Worm (Caenorhabditis elegans) whole organism, L4 larva: ENCODE measurements around the gene fbxb-9.

ENCODE experiments used
- F10B5.3 ChIP-seq: sonication (generic microtip); optimal IDR thresholded peaks from 2 replicates; lab custom pipeline; 2016; ENCODE audit warnings: mild to moderate bottlenecking, missing genetic modification characterization, missing compliant biosample characterization
- F37D6.2 ChIP-seq: sonication (generic microtip); optimal IDR thresholded peaks from 2 replicates; lab custom pipeline; 2016; ENCODE audit warnings: mild to moderate bottlenecking, missing genetic modification characterization, missing compliant biosample characterization
- F49E8.2 ChIP-seq: sonication (generic microtip); optimal IDR thresholded peaks from 2 replicates; lab custom pipeline; 2016; ENCODE audit warnings: missing compliant biosample characterization, mild to moderate bottlenecking, missing genetic modification characterization, borderline replicate concordance
- R02D3.7 ChIP-seq: fragments of 150-350 bp; sonication (generic microtip); optimal IDR thresholded peaks from 3 replicates; lab custom pipeline; 2014; ENCODE audit warnings: missing biosample characterization, missing genetic modification characterization
- T20F7.1 ChIP-seq: fragments of 200-800 bp; sonication (Bioruptor generic); optimal IDR thresholded peaks from 2 replicates; lab custom pipeline; 2018; ENCODE audit warnings: mild to moderate bottlenecking, missing genetic modification characterization, missing compliant biosample characterization
- Y105C5A.15 ChIP-seq: fragments of 200-800 bp; sonication (Bioruptor generic); IDR thresholded peaks from 2 replicates; pipeline ENCODE4 v1.3.6; 2022; ENCODE audit warnings: missing genetic modification characterization, missing compliant biosample characterization
- Y75B8A.6 ChIP-seq: fragments of 200-800 bp; sonication (Bioruptor generic); IDR thresholded peaks from 2 replicates; pipeline ENCODE4 v1.3.6; 2022; ENCODE audit warnings: missing genetic modification reagents, missing genetic modification characterization, missing compliant biosample characterization
- ZK337.2 ChIP-seq: fragments of 200-800 bp; sonication (Bioruptor generic); IDR thresholded peaks from 2 replicates; pipeline ENCODE4 v1.3.6; 2022; ENCODE audit warnings: missing genetic modification reagents, missing genetic modification characterization, missing compliant biosample characterization
- ZK546.5 ChIP-seq, 2 experiments: sonication (generic microtip); optimal IDR thresholded peaks; 2 replicates each; lab custom pipeline; 2017; ENCODE audit warnings: missing biosample characterization in 2 of 2, missing genetic modification characterization in 2 of 2
- ama-1 ChIP-seq: fragments of 150-350 bp; optimal IDR thresholded peaks from 2 replicates; lab custom pipeline; 2014; ENCODE audit warnings: inconsistent platforms, mixed read lengths
- ceh-32 ChIP-seq: sonication (generic microtip); optimal IDR thresholded peaks from 2 replicates; lab custom pipeline; 2016; ENCODE audit warnings: mild to moderate bottlenecking, missing genetic modification characterization, missing compliant biosample characterization; ENCODE audit not compliant: poor library complexity
- ceh-44 ChIP-seq: fragments of 200-800 bp; sonication (Bioruptor generic); IDR thresholded peaks from 2 replicates; pipeline ENCODE4 v1.3.6; 2022; ENCODE audit warnings: missing genetic modification reagents, missing genetic modification characterization, missing compliant biosample characterization
- ceh-82 ChIP-seq: sonication (generic microtip); optimal IDR thresholded peaks from 2 replicates; lab custom pipeline; 2017; ENCODE audit warnings: missing biosample characterization, missing genetic modification characterization
- ctbp-1 ChIP-seq: fragments of 200-800 bp; sonication (Bioruptor generic); IDR thresholded peaks from 2 replicates; pipeline ENCODE4 v1.3.6; 2022; ENCODE audit warnings: missing genetic modification reagents, missing genetic modification characterization, missing compliant biosample characterization
- daf-16 ChIP-seq, 3 experiments: sonication (generic microtip); optimal IDR thresholded peaks; 2 replicates each; lab custom pipeline; 2016 to 2017; ENCODE audit warnings: missing genetic modification characterization in 3 of 3, missing genetic modification reagents in 3 of 3, mild to moderate bottlenecking in 2 of 3, missing compliant biosample characterization in 2 of 3, missing biosample characterization in 1 of 3, moderate library complexity in 1 of 3
- dve-1 ChIP-seq: sonication (generic microtip); optimal IDR thresholded peaks from 2 replicates; lab custom pipeline; 2017; ENCODE audit warnings: antibody characterized with exemption, mild to moderate bottlenecking, missing genetic modification characterization, missing compliant biosample characterization; ENCODE audit not compliant: insufficient read depth
- fkh-10 ChIP-seq: fragments of 150-350 bp; optimal IDR thresholded peaks from 2 replicates; lab custom pipeline; 2014; ENCODE audit warnings: missing biosample characterization, missing genetic modification reagents, missing genetic modification characterization
- jun-1 ChIP-seq: fragments of 150-350 bp; optimal IDR thresholded peaks from 2 replicates; lab custom pipeline; 2014; ENCODE audit warnings: missing biosample characterization, missing genetic modification reagents, missing genetic modification characterization
- lin-13 ChIP-seq: fragments of 150-350 bp; optimal IDR thresholded peaks from 2 replicates; lab custom pipeline; 2014; ENCODE audit warnings: missing biosample characterization, missing genetic modification reagents, missing genetic modification characterization
- lin-29 ChIP-seq: fragments of 200-800 bp; sonication (Bioruptor generic); IDR thresholded peaks from 2 replicates; pipeline ENCODE4 v1.3.6; 2022; ENCODE audit warnings: missing genetic modification reagents, missing genetic modification characterization, missing compliant biosample characterization
- lir-3 ChIP-seq: sonication (generic microtip); optimal IDR thresholded peaks from 2 replicates; lab custom pipeline; 2016; ENCODE audit warnings: mild to moderate bottlenecking, missing genetic modification characterization, missing compliant biosample characterization
- lsy-2 ChIP-seq, 2 experiments: fragments of 150-350 bp in 1 of 2; sonication (generic microtip) in 1 of 2; optimal IDR thresholded peaks; 2 replicates each; lab custom pipeline; 2014 to 2017; ENCODE audit warnings: missing biosample characterization in 2 of 2, missing genetic modification characterization in 2 of 2
- madf-5 ChIP-seq, 2 experiments: fragments of 200-800 bp; sonication (Bioruptor generic); IDR thresholded peaks; 2 replicates each; pipeline ENCODE4 v1.3.6; 2022; ENCODE audit warnings: missing compliant biosample characterization in 2 of 2, missing genetic modification characterization in 2 of 2
- madf-9 ChIP-seq: fragments of 200-800 bp; sonication (Bioruptor generic); conservative IDR thresholded peaks from 2 replicates; pipeline ENCODE4 v1.3.6; 2022; ENCODE audit warnings: missing genetic modification reagents, missing genetic modification characterization, missing compliant biosample characterization
- mxl-2 ChIP-seq: fragments of 200-800 bp; sonication (Bioruptor generic); conservative IDR thresholded peaks from 2 replicates; pipeline ENCODE4 v1.3.6; 2022; ENCODE audit warnings: missing genetic modification reagents, missing genetic modification characterization, missing compliant biosample characterization
- mxl-3 ChIP-seq: fragments of 200-800 bp; sonication (Bioruptor generic); optimal IDR thresholded peaks from 2 replicates; lab custom pipeline; 2018; ENCODE audit warnings: mild to moderate bottlenecking, missing genetic modification characterization, missing compliant biosample characterization
- nhr-10 ChIP-seq: fragments of 150-350 bp; optimal IDR thresholded peaks from 2 replicates; lab custom pipeline; 2014; ENCODE audit warnings: missing biosample characterization, missing genetic modification characterization
- nhr-111 ChIP-seq: fragments of 200-800 bp; sonication (Bioruptor generic); optimal IDR thresholded peaks from 2 replicates; lab custom pipeline; 2018; ENCODE audit warnings: mild to moderate bottlenecking, missing genetic modification characterization, missing compliant biosample characterization
- nhr-28 ChIP-seq: fragments of 150-350 bp; optimal IDR thresholded peaks from 2 replicates; lab custom pipeline; 2014; ENCODE audit warnings: missing biosample characterization, missing genetic modification characterization
- nhr-41 ChIP-seq: fragments of 200-800 bp; sonication (Bioruptor generic); IDR thresholded peaks from 2 replicates; pipeline ENCODE4 v1.3.6; 2022; ENCODE audit warnings: missing genetic modification reagents, missing genetic modification characterization, missing compliant biosample characterization
- nhr-48 ChIP-seq: sonication (generic microtip); optimal IDR thresholded peaks from 2 replicates; lab custom pipeline; 2016; ENCODE audit warnings: mild to moderate bottlenecking, missing genetic modification characterization, missing compliant biosample characterization
- nhr-77 ChIP-seq: fragments of 150-350 bp; optimal IDR thresholded peaks from 2 replicates; lab custom pipeline; 2014; ENCODE audit warnings: missing biosample characterization, missing genetic modification characterization
- pqm-1 ChIP-seq: sonication (generic microtip); optimal IDR thresholded peaks from 2 replicates; lab custom pipeline; 2017; ENCODE audit warnings: missing biosample characterization, missing genetic modification characterization
- sdz-12 ChIP-seq: fragments of 200-800 bp; sonication (Bioruptor generic); optimal IDR thresholded peaks from 2 replicates; lab custom pipeline; 2018; ENCODE audit warnings: mild to moderate bottlenecking, missing genetic modification characterization, missing compliant biosample characterization
- skn-1 ChIP-seq: fragments of 150-350 bp; optimal IDR thresholded peaks from 2 replicates; lab custom pipeline; 2014; ENCODE audit warnings: missing biosample characterization, missing genetic modification characterization
- snpc-1.2 ChIP-seq: fragments of 200-800 bp; sonication (Bioruptor generic); IDR thresholded peaks from 2 replicates; pipeline ENCODE4 v1.3.6; 2022; ENCODE audit warnings: missing genetic modification reagents, missing genetic modification characterization, missing compliant biosample characterization
- tra-1 ChIP-seq: fragments of 200-800 bp; sonication (Bioruptor generic); IDR thresholded peaks from 2 replicates; pipeline ENCODE4 v1.3.6; 2022; ENCODE audit warnings: missing genetic modification reagents, missing genetic modification characterization, missing compliant biosample characterization
- unc-39 ChIP-seq: sonication (generic microtip); optimal IDR thresholded peaks from 2 replicates; lab custom pipeline; 2017; ENCODE audit warnings: missing biosample characterization, missing genetic modification characterization
- vab-7 ChIP-seq: fragments of 200-800 bp; sonication (Bioruptor generic); IDR thresholded peaks from 2 replicates; pipeline ENCODE4 v1.3.6; 2022; ENCODE audit warnings: missing genetic modification reagents, missing genetic modification characterization, missing compliant biosample characterization
- zfp-2 ChIP-seq: sonication (generic microtip); optimal IDR thresholded peaks from 2 replicates; lab custom pipeline; 2016; ENCODE audit warnings: mild to moderate bottlenecking, missing genetic modification characterization, missing compliant biosample characterization
- zfp-3 ChIP-seq: fragments of 200-800 bp; sonication (Bioruptor generic); conservative IDR thresholded peaks from 2 replicates; pipeline ENCODE4 v1.3.6; 2022; ENCODE audit warnings: missing genetic modification reagents, missing genetic modification characterization, missing compliant biosample characterization
- zip-11 ChIP-seq: fragments of 200-800 bp; sonication (Bioruptor generic); IDR thresholded peaks from 2 replicates; pipeline ENCODE4 v1.3.6; 2022; ENCODE audit warnings: missing genetic modification characterization, missing compliant biosample characterization
- ztf-11 ChIP-seq: fragments of 150-350 bp; optimal IDR thresholded peaks from 2 replicates; lab custom pipeline; 2014; ENCODE audit warnings: missing biosample characterization, missing genetic modification characterization
- ztf-7 ChIP-seq: fragments of 150-350 bp; optimal IDR thresholded peaks from 2 replicates; lab custom pipeline; 2014; ENCODE audit warnings: missing biosample characterization, missing genetic modification characterization

Gene fbxb-9

DNA sequence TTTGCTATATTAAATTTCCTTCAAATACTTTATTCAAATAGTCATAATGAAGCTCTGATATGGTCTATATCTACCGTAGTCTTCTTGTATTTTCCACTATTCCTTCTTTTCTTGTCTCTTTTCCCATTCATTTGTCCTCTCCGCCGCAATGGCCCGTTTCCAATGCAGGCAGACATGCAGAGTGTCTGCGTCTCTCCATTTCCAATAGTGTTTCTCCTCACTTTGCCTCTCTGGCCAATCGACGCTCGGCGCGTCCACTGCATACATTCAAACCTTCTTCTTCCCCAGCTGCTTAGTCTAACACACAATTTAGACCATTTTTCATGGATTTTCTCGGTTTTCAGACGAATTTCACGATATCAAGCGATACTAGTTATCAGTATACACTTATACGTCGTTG is 37.2 kb downstream of the fbxb-9 start (continued):
- TF ChIP-seq ztf-11 (no peak), daf-16 (GFP tag; optimal IDR thresholded peaks at IDR 0.05; lab: Kevin White, UChicago) (no peak), daf-16 (tag; optimal IDR thresholded peaks at IDR 0.05; lab: Kevin White, UChicago) (peak; percentile 16), zfp-2 (tag; lab: Kevin White, UChicago) (no peak), zip-11 (GFP tag; lab: Robert Waterston, UW) (no peak), skn-1 (no peak), dve-1 (tag; lab: Kevin White, UChicago) (no peak), nhr-77 (no peak), vab-7 (GFP tag; lab: Robert Waterston, UW) (no peak), unc-39 (no peak), ama-1 (lab: Kevin White, UChicago) (no peak), Y75B8A.6 (GFP tag; lab: Robert Waterston, UW) (no peak), tra-1 (GFP tag; lab: Robert Waterston, UW) (no peak), lin-29 (GFP tag; lab: Robert Waterston, UW) (no peak), ceh-32 (no peak), ceh-82 (no peak)
- TF ChIP-seq, all 104 proteins: peak for 9

DNA sequence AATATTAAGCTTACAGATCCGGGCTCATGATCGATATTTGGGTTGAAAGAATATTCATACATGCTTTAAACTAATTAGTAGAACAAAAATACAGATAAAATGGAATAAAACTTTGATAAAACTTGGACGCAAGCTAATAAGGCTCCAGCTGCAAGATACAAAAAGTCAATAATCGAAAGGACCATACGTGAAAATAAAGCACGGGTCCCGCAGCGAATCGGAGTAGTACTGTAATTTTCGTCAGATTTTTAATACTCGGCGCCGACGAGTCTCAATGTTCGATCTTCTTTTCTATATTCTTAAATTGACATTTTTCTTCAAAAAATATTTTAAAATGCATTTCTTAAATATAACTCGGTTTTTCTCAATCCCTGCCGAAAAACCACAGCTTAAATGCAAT is 37.7 kb downstream of the fbxb-9 start, which contains the start of gene spo-11:
spo-11 (minus strand) TSS at position 189 of the 400 bp plus-strand sequence.
- TF ChIP-seq tra-1 (GFP tag; lab: Robert Waterston, UW) = no peak
- no peak for TF ChIP-seq fkh-10
- peak; percentile 3 for TF ChIP-seq F49E8.2 (tag; lab: Kevin White, UChicago)

DNA sequence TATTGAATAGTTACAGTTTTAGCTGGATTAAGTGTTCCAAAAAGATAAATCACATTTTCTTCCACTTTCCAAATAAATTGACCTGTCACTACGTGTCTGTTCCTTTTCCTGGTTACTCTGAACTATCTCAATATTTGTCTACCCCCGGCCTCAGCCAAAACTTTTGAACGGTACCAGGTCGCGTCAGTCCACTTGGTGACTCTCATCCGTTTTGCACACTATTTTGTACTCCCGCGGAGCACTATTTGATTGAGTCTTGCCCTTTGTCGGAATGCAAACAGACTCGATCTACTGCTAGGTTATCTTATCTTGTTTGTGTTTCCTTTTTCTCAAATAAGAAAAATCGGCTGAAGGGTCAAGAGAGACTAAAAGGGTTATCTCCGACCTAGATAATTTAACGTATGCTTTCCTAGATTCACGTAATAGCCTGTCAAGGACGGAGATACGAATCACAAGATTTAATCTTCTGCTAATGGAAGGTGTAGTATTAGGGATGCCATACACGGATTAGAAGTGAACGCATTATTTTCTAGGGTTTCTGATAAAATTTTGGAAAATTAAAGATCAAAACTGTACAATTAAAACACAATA is 42.3 kb downstream of the fbxb-9 start:
- TF ChIP-seq nhr-28 (tag; lab: Kevin White, UChicago) (peak; percentile 17), Y105C5A.15 (GFP tag; lab: Robert Waterston, UW) (no peak)
- TF ChIP-seq, all 104 proteins: peak for 1

DNA sequence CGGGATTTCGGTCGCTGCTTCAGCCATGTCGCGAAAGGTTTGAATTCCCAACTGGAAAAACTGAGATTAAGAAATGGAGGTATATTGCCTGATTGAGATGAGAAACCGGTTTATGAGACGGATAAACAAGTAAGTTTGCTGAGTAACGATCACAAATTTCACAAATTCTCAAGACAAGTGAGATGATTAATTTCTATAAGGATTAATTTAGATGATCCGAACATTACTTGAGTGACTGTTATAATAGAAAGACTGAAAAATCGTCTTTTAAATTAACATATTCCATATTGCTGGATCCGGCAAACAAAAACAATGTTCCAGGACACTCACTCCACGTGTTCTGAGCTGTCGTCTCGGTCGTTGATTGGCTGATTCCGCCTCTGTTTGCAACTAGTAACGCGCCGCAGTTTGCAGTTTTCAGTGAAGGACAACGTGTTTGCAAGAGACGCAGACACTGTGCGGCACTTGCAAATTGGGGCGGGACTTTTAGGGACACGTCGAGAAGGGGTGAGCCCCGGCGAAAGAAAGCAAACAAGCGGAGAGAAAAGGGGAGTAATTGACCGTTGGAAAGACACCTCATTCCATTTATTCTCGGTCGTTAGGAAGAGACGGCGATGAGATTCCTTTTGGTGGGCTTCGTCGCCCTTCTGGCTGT is 43.4 kb downstream of the fbxb-9 start, which contains the start of the genes imp-2 and enpl-1:
imp-2 (minus strand) TSS at position 51 of the 655 bp plus-strand sequence.
enpl-1 (plus strand) TSS at position 462 of the 655 bp plus-strand sequence.
- peak; percentile 30 for TF ChIP-seq nhr-10 (tag; lab: Kevin White, UChicago)
- 0 out of 2 replicates have a peak, but pooled peaks have one; percentile 9 for TF ChIP-seq madf-9 (GFP tag; lab: Robert Waterston, UW)
- TF ChIP-seq F10B5.3 (tag; lab: Kevin White, UChicago) = peak; percentile 69
- TF ChIP-seq zfp-3 (GFP tag; lab: Robert Waterston, UW) = 0 out of 2 replicates have a peak, but pooled peaks have one; percentile 13
- TF ChIP-seq lir-3 = peak; percentile 2
- no peak for TF ChIP-seq ZK337.2 (GFP tag; lab: Robert Waterston, UW)
- peak; percentile 83 for TF ChIP-seq lin-13
- TF ChIP-seq jun-1 = peak; percentile 71
- TF ChIP-seq ceh-44 (GFP tag; lab: Robert Waterston, UW) = no peak
- TF ChIP-seq mxl-2 (GFP tag; lab: Robert Waterston, UW) = no peak
- no peak for TF ChIP-seq sdz-12
- no peak for TF ChIP-seq madf-5 (GFP tag; IDR thresholded peaks at IDR 0.05; lab: Robert Waterston, UW)
- TF ChIP-seq ztf-7 (tag; lab: Kevin White, UChicago) = no peak
- TF ChIP-seq pqm-1 (tag; lab: Kevin White, UChicago) = peak; percentile 64
- peak; percentile 85 to 96 for TF ChIP-seq lsy-2 (tag; optimal IDR thresholded peaks at IDR 0.05; lab: Kevin White, UChicago)
- peak; percentile 62 for TF ChIP-seq nhr-48
- TF ChIP-seq ctbp-1 (GFP tag; lab: Robert Waterston, UW) = peak; percentile 82
- TF ChIP-seq ZK546.5 (tag; optimal IDR thresholded peaks at IDR 0.05; lab: Kevin White, UChicago) = peak in 1 of 2 experiments; percentile 44
- peak; percentile 85 for TF ChIP-seq fkh-10
- TF ChIP-seq daf-16 (GFP tag; optimal IDR thresholded peaks at IDR 0.05; lab: Kevin White, UChicago) = peak in 1 of 2 experiments; percentile 74
- TF ChIP-seq daf-16 (tag; optimal IDR thresholded peaks at IDR 0.05; lab: Kevin White, UChicago) = peak; percentile 72
- TF ChIP-seq nhr-111 (GFP tag; lab: Kevin White, UChicago) = no peak
- peak; percentile 100 for TF ChIP-seq mxl-3 (GFP tag; lab: Kevin White, UChicago)
- no peak for TF ChIP-seq R02D3.7
- peak; percentile 85 for TF ChIP-seq T20F7.1
- no peak for TF ChIP-seq snpc-1.2 (GFP tag; lab: Robert Waterston, UW)
- peak; percentile 73 for TF ChIP-seq nhr-28 (tag; lab: Kevin White, UChicago)
- peak; percentile 63 for TF ChIP-seq F37D6.2 (tag; lab: Kevin White, UChicago)
- TF ChIP-seq nhr-41 (GFP tag; lab: Robert Waterston, UW) = no peak
